Worm (Caenorhabditis elegans) whole organism, L1 larva: ENCODE measurements around the gene mboa-2.
A peak's percentile ranks its signal among the peaks of the same experiment; 100 is the strongest.

Source experiments
- C04F5.9 ChIP-seq: sonication (generic microtip); optimal IDR thresholded peaks from 2 replicates; lab custom pipeline; 2016; ENCODE audit warnings: missing genetic modification characterization, missing compliant biosample characterization
- aly-2 ChIP-seq: fragments of 150-350 bp; optimal IDR thresholded peaks from 2 replicates; lab custom pipeline; 2014; ENCODE audit warnings: missing biosample characterization, missing genetic modification characterization
- ama-1 ChIP-seq: fragments of 150-350 bp; optimal IDR thresholded peaks from 2 replicates; lab custom pipeline; 2014
- blmp-1 ChIP-seq: fragments of 150-350 bp; optimal IDR thresholded peaks from 2 replicates; lab custom pipeline; 2014; ENCODE audit warnings: missing biosample characterization, missing genetic modification characterization
- ceh-82 ChIP-seq, 3 experiments: fragments of 150-350 bp in 1 of 3; sonication (generic microtip) in 2 of 3; optimal IDR thresholded peaks; 2 replicates each; lab custom pipeline; 2014 to 2017; ENCODE audit warnings: missing biosample characterization in 3 of 3, missing genetic modification characterization in 3 of 3
- ceh-90 ChIP-seq: sonication (generic microtip); optimal IDR thresholded peaks from 2 replicates; lab custom pipeline; 2016; ENCODE audit warnings: missing genetic modification characterization, missing compliant biosample characterization
- dpl-1 ChIP-seq, 3 experiments: fragments of 150-350 bp in 2 of 3; sonication (generic microtip) in 1 of 3; optimal IDR thresholded peaks; 2 replicates each; lab custom pipeline; 2014 to 2017; ENCODE audit warnings: missing biosample characterization in 3 of 3, missing genetic modification characterization in 3 of 3, missing genetic modification reagents in 3 of 3
- dsc-1 ChIP-seq: sonication (generic microtip); optimal IDR thresholded peaks from 2 replicates; lab custom pipeline; 2016; ENCODE audit warnings: mild to moderate bottlenecking, missing genetic modification characterization, missing compliant biosample characterization
- efl-1 ChIP-seq, 4 experiments: fragments of 150-350 bp; optimal IDR thresholded peaks in 3 of 4; peaks in 1 of 4; 1 replicate in 1 of 4; 2 replicates in 3 of 4; lab custom pipeline; 2014; ENCODE audit warnings: missing biosample characterization in 2 of 4, missing genetic modification characterization in 2 of 4, missing genetic modification reagents in 2 of 4
- egl-27 ChIP-seq, 2 experiments: fragments of 150-350 bp in 1 of 2; sonication (generic microtip); optimal IDR thresholded peaks; 3 replicates each; lab custom pipeline; 2017 to 2018; ENCODE audit warnings: missing biosample characterization in 2 of 2, missing genetic modification characterization in 2 of 2, missing genetic modification reagents in 2 of 2
- fkh-10 ChIP-seq: sonication (generic microtip); optimal IDR thresholded peaks from 2 replicates; lab custom pipeline; 2017; ENCODE audit warnings: missing biosample characterization, missing genetic modification reagents, missing genetic modification characterization
- fos-1 ChIP-seq: fragments of 150-350 bp; optimal IDR thresholded peaks from 2 replicates; lab custom pipeline; 2014; ENCODE audit warnings: missing biosample characterization, missing genetic modification characterization
- hlh-17 ChIP-seq: fragments of 200-800 bp; sonication (Bioruptor generic); optimal IDR thresholded peaks from 2 replicates; lab custom pipeline; 2018; ENCODE audit warnings: missing genetic modification characterization, mild to moderate bottlenecking, missing compliant biosample characterization, moderate library complexity, borderline replicate concordance
- irx-1 ChIP-seq: sonication (generic microtip); optimal IDR thresholded peaks from 2 replicates; lab custom pipeline; 2016; ENCODE audit warnings: missing genetic modification characterization, missing compliant biosample characterization
- isw-1 ChIP-seq: fragments of 200-800 bp; sonication (Bioruptor generic); IDR thresholded peaks from 2 replicates; pipeline ENCODE4 v1.3.6; 2022; ENCODE audit warnings: missing genetic modification characterization, missing compliant biosample characterization
- lin-13 ChIP-seq: fragments of 150-350 bp; optimal IDR thresholded peaks from 2 replicates; lab custom pipeline; 2014; ENCODE audit warnings: missing biosample characterization, missing genetic modification reagents, missing genetic modification characterization
- lin-14 ChIP-seq: fragments of 200-800 bp; sonication (Bioruptor generic); optimal IDR thresholded peaks from 2 replicates; lab custom pipeline; 2018; ENCODE audit warnings: mild to moderate bottlenecking, missing genetic modification characterization, moderate library complexity, missing compliant biosample characterization
- lin-39 ChIP-seq: fragments of 150-350 bp; optimal IDR thresholded peaks from 2 replicates; lab custom pipeline; 2014; ENCODE audit warnings: missing biosample characterization, missing genetic modification reagents, missing genetic modification characterization
- lir-3 ChIP-seq: sonication (generic microtip); optimal IDR thresholded peaks from 2 replicates; lab custom pipeline; 2016; ENCODE audit warnings: mild to moderate bottlenecking, missing genetic modification characterization, moderate library complexity, missing compliant biosample characterization; ENCODE audit not compliant: poor library complexity
- lsy-2 ChIP-seq, 2 experiments: fragments of 150-350 bp; optimal IDR thresholded peaks; 2 replicates each; lab custom pipeline; 2014; ENCODE audit warnings: missing biosample characterization in 2 of 2, missing genetic modification characterization in 2 of 2
- mdl-1 ChIP-seq, 2 experiments: fragments of 150-350 bp; optimal IDR thresholded peaks; 2 replicates each; lab custom pipeline; 2014 to 2017; ENCODE audit warnings: missing biosample characterization in 2 of 2, missing genetic modification characterization in 2 of 2, inconsistent platforms in 1 of 2
- mef-2 ChIP-seq: fragments of 150-350 bp; optimal IDR thresholded peaks from 2 replicates; lab custom pipeline; 2014; ENCODE audit warnings: missing biosample characterization, missing genetic modification characterization
- mep-1 ChIP-seq: fragments of 150-350 bp; optimal IDR thresholded peaks from 2 replicates; lab custom pipeline; 2014; ENCODE audit warnings: missing biosample characterization, missing genetic modification characterization
- nhr-11 ChIP-seq: fragments of 150-350 bp; optimal IDR thresholded peaks from 2 replicates; lab custom pipeline; 2014; ENCODE audit warnings: missing biosample characterization, missing genetic modification characterization
- nhr-19 ChIP-seq: fragments of 200-800 bp; sonication (Bioruptor generic); conservative IDR thresholded peaks from 2 replicates; pipeline ENCODE4 v1.3.6; 2022; ENCODE audit warnings: missing genetic modification characterization, missing compliant biosample characterization
- nhr-20 ChIP-seq: sonication (generic microtip); optimal IDR thresholded peaks from 2 replicates; lab custom pipeline; 2016; ENCODE audit warnings: mild to moderate bottlenecking, missing genetic modification characterization, missing compliant biosample characterization
- nhr-237 ChIP-seq: fragments of 150-350 bp; optimal IDR thresholded peaks from 2 replicates; lab custom pipeline; 2014; ENCODE audit warnings: missing biosample characterization, missing genetic modification characterization
- nhr-28 ChIP-seq: fragments of 150-350 bp; optimal IDR thresholded peaks from 2 replicates; lab custom pipeline; 2014; ENCODE audit warnings: missing biosample characterization, missing genetic modification characterization
- nhr-47 ChIP-seq: sonication (generic microtip); optimal IDR thresholded peaks from 2 replicates; lab custom pipeline; 2016; ENCODE audit warnings: mild to moderate bottlenecking, missing genetic modification characterization, moderate library complexity, missing compliant biosample characterization
- nhr-71 ChIP-seq: sonication (generic microtip); optimal IDR thresholded peaks from 2 replicates; lab custom pipeline; 2016; ENCODE audit warnings: mild to moderate bottlenecking, missing genetic modification characterization, moderate library complexity, missing compliant biosample characterization
- nhr-77 ChIP-seq: fragments of 150-350 bp; optimal IDR thresholded peaks from 2 replicates; lab custom pipeline; 2014; ENCODE audit warnings: missing biosample characterization, missing genetic modification characterization
- nhr-85 ChIP-seq: sonication (generic microtip); peaks from one replicate; lab custom pipeline; 2016; ENCODE audit warnings: missing genetic modification characterization, inconsistent platforms, missing compliant biosample characterization
- nhr-90 ChIP-seq: sonication (generic microtip); optimal IDR thresholded peaks from 2 replicates; lab custom pipeline; 2016; ENCODE audit warnings: mild to moderate bottlenecking, missing genetic modification characterization, missing compliant biosample characterization; ENCODE audit not compliant: poor library complexity
- pag-3 ChIP-seq: sonication (generic microtip); optimal IDR thresholded peaks from 2 replicates; lab custom pipeline; 2017; ENCODE audit warnings: missing genetic modification characterization, mild to moderate bottlenecking, missing compliant biosample characterization, antibody characterized with exemption, borderline replicate concordance; ENCODE audit not compliant: insufficient read depth
- pax-3 ChIP-seq: fragments of 200-800 bp; sonication (Bioruptor generic); optimal IDR thresholded peaks from 2 replicates; lab custom pipeline; 2018; ENCODE audit warnings: mild to moderate bottlenecking, missing genetic modification characterization, moderate library complexity, missing compliant biosample characterization
- pqm-1 ChIP-seq: sonication (generic microtip); optimal IDR thresholded peaks from 3 replicates; lab custom pipeline; 2017; ENCODE audit warnings: missing biosample characterization, missing genetic modification characterization
- rnt-1 ChIP-seq: sonication (generic microtip); optimal IDR thresholded peaks from 2 replicates; lab custom pipeline; 2016; ENCODE audit warnings: mild to moderate bottlenecking, missing genetic modification characterization, moderate library complexity, missing compliant biosample characterization
- skn-1 ChIP-seq: fragments of 150-350 bp; optimal IDR thresholded peaks from 2 replicates; lab custom pipeline; 2014; ENCODE audit warnings: missing biosample characterization, missing genetic modification characterization
- snu-23 ChIP-seq: sonication (generic microtip); optimal IDR thresholded peaks from 2 replicates; lab custom pipeline; 2016; ENCODE audit warnings: missing genetic modification characterization, missing compliant biosample characterization
- sox-4 ChIP-seq: sonication (generic microtip); optimal IDR thresholded peaks from 2 replicates; lab custom pipeline; 2016; ENCODE audit warnings: missing genetic modification characterization, missing compliant biosample characterization
- sup-37 ChIP-seq: fragments of 200-800 bp; sonication (Bioruptor generic); optimal IDR thresholded peaks from 2 replicates; lab custom pipeline; 2018; ENCODE audit warnings: mild to moderate bottlenecking, missing genetic modification characterization, missing compliant biosample characterization
- swsn-7 ChIP-seq: sonication (generic microtip); optimal IDR thresholded peaks from 2 replicates; lab custom pipeline; 2016; ENCODE audit warnings: missing genetic modification characterization, missing compliant biosample characterization
- tbx-2 ChIP-seq: sonication (generic microtip); optimal IDR thresholded peaks from 2 replicates; lab custom pipeline; 2016; ENCODE audit warnings: missing genetic modification characterization, missing compliant biosample characterization
- unc-130 ChIP-seq: fragments of 150-350 bp; optimal IDR thresholded peaks from 2 replicates; lab custom pipeline; 2017; ENCODE audit warnings: missing biosample characterization, missing genetic modification characterization, inconsistent platforms
- unc-30 ChIP-seq: sonication (generic microtip); optimal IDR thresholded peaks from 2 replicates; lab custom pipeline; 2017; ENCODE audit warnings: missing biosample characterization, missing genetic modification characterization
- vab-15 ChIP-seq: sonication (generic microtip); optimal IDR thresholded peaks from 2 replicates; lab custom pipeline; 2017; ENCODE audit warnings: missing genotype, mild to moderate bottlenecking, missing genetic modification characterization, missing compliant biosample characterization
- xbp-1 ChIP-seq: sonication (generic microtip); optimal IDR thresholded peaks from 2 replicates; lab custom pipeline; 2016; ENCODE audit warnings: missing genetic modification characterization, missing compliant biosample characterization
- ztf-11 ChIP-seq, 2 experiments: sonication (generic microtip); optimal IDR thresholded peaks; 2 replicates each; lab custom pipeline; 2016 to 2017; ENCODE audit warnings: missing genetic modification characterization in 2 of 2, missing biosample characterization in 1 of 2, missing compliant biosample characterization in 1 of 2
- ztf-4 ChIP-seq: fragments of 150-350 bp; optimal IDR thresholded peaks from 2 replicates; lab custom pipeline; 2014; ENCODE audit warnings: missing biosample characterization, missing genetic modification characterization

mboa-2 gene

ce11 chrV:11082475-11082874 lies 39.8 kb downstream of the mboa-2 start:
- TF ChIP-seq nhr-19 (GFP tag; lab: Robert Waterston, UW): peak; percentile 84
- peak; percentile 83 for TF ChIP-seq ama-1 (lab: Kevin White, UChicago)
- TF ChIP-seq nhr-85: no peak
- no peak for TF ChIP-seq fkh-10 (GFP tag; lab: Kevin White, UChicago)
- peak; percentile 37 for TF ChIP-seq xbp-1 (tag; lab: Kevin White, UChicago)
- peak; percentile 93 for TF ChIP-seq nhr-71 (tag; lab: Kevin White, UChicago)
- TF ChIP-seq ztf-4: peak; percentile 81
- TF ChIP-seq ceh-82 (tag; optimal IDR thresholded peaks at IDR 0.05; lab: Kevin White, UChicago): peak; percentile 1 to 55 (median 34)
- peak; percentile 21 for TF ChIP-seq lir-3 (tag; lab: Kevin White, UChicago)
- TF ChIP-seq nhr-77 (tag; lab: Kevin White, UChicago): peak; percentile 78
- TF ChIP-seq isw-1 (GFP tag; lab: Robert Waterston, UW): no peak
- peak; percentile 25 to 39 for TF ChIP-seq efl-1 (optimal IDR thresholded peaks at IDR 0.05; lab: Kevin White, UChicago)
- peak in 1 of 2 experiments; percentile 81 for TF ChIP-seq efl-1 (GFP tag; optimal IDR thresholded peaks at IDR 0.05 in 1 of 2; lab: Kevin White, UChicago)
- no peak for TF ChIP-seq C04F5.9 (tag; lab: Kevin White, UChicago)
- peak; percentile 14 for TF ChIP-seq lin-13 (GFP tag; lab: Kevin White, UChicago)
- TF ChIP-seq lsy-2 (tag; optimal IDR thresholded peaks at IDR 0.05; lab: Kevin White, UChicago): peak; percentile 32 to 44
- TF ChIP-seq blmp-1 (tag; lab: Kevin White, UChicago): no peak
- peak; percentile 88 for TF ChIP-seq lin-14 (GFP tag; lab: Kevin White, UChicago)
- no peak for TF ChIP-seq pqm-1
- TF ChIP-seq lin-39 (tag; lab: Kevin White, UChicago): peak; percentile 23
- no peak for TF ChIP-seq ceh-90 (tag; lab: Kevin White, UChicago)
- no peak for TF ChIP-seq nhr-28 (tag; lab: Kevin White, UChicago)
- peak; percentile 35 for TF ChIP-seq unc-130 (tag; lab: Kevin White, UChicago)
- TF ChIP-seq dpl-1 (GFP tag; optimal IDR thresholded peaks at IDR 0.05; lab: Kevin White, UChicago): no peak
- no peak for TF ChIP-seq hlh-17 (GFP tag; lab: Kevin White, UChicago)
- TF ChIP-seq pax-3 (tag; lab: Kevin White, UChicago): no peak
- TF ChIP-seq skn-1 (tag; lab: Kevin White, UChicago): no peak
- peak; percentile 58 for TF ChIP-seq tbx-2 (tag; lab: Kevin White, UChicago)
- no peak for TF ChIP-seq ztf-11 (tag; optimal IDR thresholded peaks at IDR 0.05; lab: Kevin White, UChicago)
- no peak for TF ChIP-seq sox-4 (tag; lab: Kevin White, UChicago)
- peak in 1 of 2 experiments; percentile 24 for TF ChIP-seq egl-27 (tag; optimal IDR thresholded peaks at IDR 0.05; lab: Kevin White, UChicago)
- peak; percentile 96 for TF ChIP-seq aly-2 (tag; lab: Kevin White, UChicago)
- TF ChIP-seq irx-1: peak; percentile 49
- peak; percentile 88 for TF ChIP-seq rnt-1 (tag; lab: Kevin White, UChicago)
- peak; percentile 71 for TF ChIP-seq nhr-47 (tag; lab: Kevin White, UChicago)
- TF ChIP-seq mef-2 (tag; lab: Kevin White, UChicago): no peak
- TF ChIP-seq nhr-11: peak; percentile 81
- TF ChIP-seq dsc-1 (tag; lab: Kevin White, UChicago): peak; percentile 67
- no peak for TF ChIP-seq nhr-237
- TF ChIP-seq pag-3: peak; percentile 40
- peak; percentile 24 for TF ChIP-seq nhr-90 (tag; lab: Kevin White, UChicago)
- no peak for TF ChIP-seq unc-30 (tag; lab: Kevin White, UChicago)
- TF ChIP-seq vab-15 (tag; lab: Kevin White, UChicago): no peak
- TF ChIP-seq snu-23: peak; percentile 76
- peak; percentile 12 for TF ChIP-seq fos-1 (tag; lab: Kevin White, UChicago)
- peak in 1 of 2 experiments; percentile 22 for TF ChIP-seq mdl-1 (tag; optimal IDR thresholded peaks at IDR 0.05; lab: Kevin White, UChicago)
- TF ChIP-seq sup-37 (GFP tag; lab: Kevin White, UChicago): peak; percentile 71
- TF ChIP-seq nhr-20: peak; percentile 80
- peak; percentile 68 for TF ChIP-seq swsn-7 (tag; lab: Kevin White, UChicago)
- peak; percentile 49 for TF ChIP-seq mep-1
